Worm (Caenorhabditis elegans) whole organism, young adult: ENCODE results near the gene spe-51.
A peak's percentile ranks its signal among the peaks of the same experiment; 100 is the strongest.

Experiments used
- B0019.2 ChIP-seq: fragments of 200-800 bp; sonication (Bioruptor generic); conservative IDR thresholded peaks from 2 replicates; pipeline ENCODE4 v1.3.6; 2022; ENCODE audit warnings: missing genetic modification reagents, missing genetic modification characterization, missing compliant biosample characterization
- C17E4.6 ChIP-seq: fragments of 200-800 bp; sonication (Bioruptor generic); IDR thresholded peaks from 2 replicates; pipeline ENCODE4 v1.3.6; 2022; ENCODE audit warnings: missing genetic modification reagents, missing genetic modification characterization, missing compliant biosample characterization
- F23B12.7 ChIP-seq: sonication (generic microtip); optimal IDR thresholded peaks from 2 replicates; lab custom pipeline; 2017; ENCODE audit warnings: missing genetic modification characterization, mild to moderate bottlenecking, missing compliant biosample characterization, antibody characterized with exemption, moderate library complexity; ENCODE audit not compliant: insufficient read depth
- F33H1.4 ChIP-seq: fragments of 200-800 bp; sonication (Bioruptor generic); IDR thresholded peaks from 2 replicates; pipeline ENCODE4 v1.3.6; 2022; ENCODE audit warnings: missing genetic modification reagents, missing genetic modification characterization, missing compliant biosample characterization
- F49E8.2 ChIP-seq: sonication (generic microtip); optimal IDR thresholded peaks from 3 replicates; lab custom pipeline; 2017; ENCODE audit warnings: missing genetic modification characterization, mild to moderate bottlenecking, missing compliant biosample characterization, antibody characterized with exemption, moderate library complexity; ENCODE audit not compliant: insufficient read depth
- F52B5.7 ChIP-seq: sonication (generic microtip); optimal IDR thresholded peaks from 2 replicates; lab custom pipeline; 2016; ENCODE audit warnings: mild to moderate bottlenecking, missing genetic modification characterization, missing compliant biosample characterization
- F55B11.4 ChIP-seq: sonication (generic microtip); optimal IDR thresholded peaks from 2 replicates; lab custom pipeline; 2016; ENCODE audit warnings: missing compliant biosample characterization, missing genetic modification characterization, borderline replicate concordance; ENCODE audit not compliant: insufficient read depth
- F57A8.1 ChIP-seq: fragments of 200-800 bp; sonication (Bioruptor generic); optimal IDR thresholded peaks from 2 replicates; lab custom pipeline; 2018; ENCODE audit warnings: mild to moderate bottlenecking, missing genetic modification characterization, moderate library complexity, missing compliant biosample characterization
- T07F8.4 ChIP-seq: sonication (generic microtip); optimal IDR thresholded peaks from 2 replicates; lab custom pipeline; 2016; ENCODE audit warnings: mild to moderate bottlenecking, missing genetic modification characterization, moderate library complexity, missing compliant biosample characterization
- Y53G8AR.9 ChIP-seq: fragments of 200-800 bp; sonication (Bioruptor generic); conservative IDR thresholded peaks from 2 replicates; pipeline ENCODE4 v1.3.6; 2022; ENCODE audit warnings: missing genetic modification reagents, missing genetic modification characterization, missing compliant biosample characterization
- Y95B8A.8 ChIP-seq: fragments of 200-800 bp; sonication (Bioruptor generic); IDR thresholded peaks from 2 replicates; pipeline ENCODE4 v1.3.6; 2022; ENCODE audit warnings: missing genetic modification reagents, missing genetic modification characterization, missing compliant biosample characterization
- akir-1 ChIP-seq: fragments of 200-800 bp; sonication (Bioruptor generic); optimal IDR thresholded peaks from 2 replicates; lab custom pipeline; 2018; ENCODE audit warnings: mild to moderate bottlenecking, missing genetic modification characterization, moderate library complexity, missing compliant biosample characterization
- ama-1 ChIP-seq, 3 experiments: fragments of 150-350 bp in 1 of 3; sonication (generic microtip) in 2 of 3; optimal IDR thresholded peaks; 2 replicates each; lab custom pipeline; 2014 to 2018; ENCODE audit warnings: missing biosample characterization in 2 of 3, missing genetic modification characterization in 2 of 3, missing genetic modification reagents in 2 of 3
- atf-7 ChIP-seq: sonication (generic microtip); optimal IDR thresholded peaks from 2 replicates; lab custom pipeline; 2017; ENCODE audit warnings: mild to moderate bottlenecking, missing genetic modification characterization, missing compliant biosample characterization
- attf-6 ChIP-seq: fragments of 200-800 bp; sonication (Bioruptor generic); IDR thresholded peaks from 2 replicates; pipeline ENCODE4 v1.3.6; 2022; ENCODE audit warnings: missing genetic modification reagents, missing genetic modification characterization, missing compliant biosample characterization
- bed-1 ChIP-seq: fragments of 200-800 bp; sonication (Bioruptor generic); IDR thresholded peaks from 2 replicates; pipeline ENCODE4 v1.3.6; 2022; ENCODE audit warnings: missing genetic modification reagents, missing genetic modification characterization, missing compliant biosample characterization
- bed-2 ChIP-seq: fragments of 200-800 bp; sonication (Bioruptor generic); IDR thresholded peaks from 2 replicates; pipeline ENCODE4 v1.3.6; 2022; ENCODE audit warnings: missing genetic modification reagents, missing genetic modification characterization, missing compliant biosample characterization
- ceh-100 ChIP-seq: fragments of 200-800 bp; sonication (Bioruptor generic); IDR thresholded peaks from 2 replicates; pipeline ENCODE4 v1.3.6; 2022; ENCODE audit warnings: missing genetic modification reagents, missing genetic modification characterization, missing compliant biosample characterization
- ceh-58 ChIP-seq: fragments of 200-800 bp; sonication (Bioruptor generic); IDR thresholded peaks from 2 replicates; pipeline ENCODE4 v1.3.6; 2022; ENCODE audit warnings: missing genetic modification characterization, missing compliant biosample characterization
- ceh-79 ChIP-seq: sonication (generic microtip); optimal IDR thresholded peaks from 2 replicates; lab custom pipeline; 2017; ENCODE audit warnings: mild to moderate bottlenecking, missing genetic modification characterization, missing compliant biosample characterization
- egrh-3 ChIP-seq: fragments of 200-800 bp; sonication (Bioruptor generic); IDR thresholded peaks from 2 replicates; pipeline ENCODE4 v1.3.6; 2022; ENCODE audit warnings: missing genetic modification reagents, missing genetic modification characterization, missing compliant biosample characterization
- ekl-4 ChIP-seq: fragments of 200-800 bp; sonication (Bioruptor generic); IDR thresholded peaks from 2 replicates; pipeline ENCODE4 v1.3.6; 2022; ENCODE audit warnings: missing genetic modification reagents, missing genetic modification characterization, missing compliant biosample characterization
- hsf-1 ChIP-seq: fragments of 200-800 bp; sonication (Bioruptor generic); IDR thresholded peaks from 2 replicates; pipeline ENCODE4 v1.3.6; 2022; ENCODE audit warnings: missing genetic modification reagents, missing genetic modification characterization, missing compliant biosample characterization
- let-526 ChIP-seq: fragments of 200-800 bp; sonication (Bioruptor generic); IDR thresholded peaks from 2 replicates; pipeline ENCODE4 v1.3.6; 2022; ENCODE audit warnings: missing genetic modification reagents, missing genetic modification characterization, missing compliant biosample characterization
- let-607 ChIP-seq, 2 experiments: fragments of 200-800 bp in 1 of 2; sonication (Bioruptor generic) in 1 of 2; sonication (generic microtip) in 1 of 2; optimal IDR thresholded peaks; 2 replicates each; lab custom pipeline; 2016 to 2018; ENCODE audit warnings: mild to moderate bottlenecking in 2 of 2, missing compliant biosample characterization in 2 of 2, missing genetic modification characterization in 2 of 2, moderate library complexity in 2 of 2, missing genotype in 1 of 2
- madf-10 ChIP-seq: sonication (generic microtip); optimal IDR thresholded peaks from 2 replicates; lab custom pipeline; 2016; ENCODE audit warnings: mild to moderate bottlenecking, missing genetic modification characterization, missing compliant biosample characterization
- madf-6 ChIP-seq: fragments of 200-800 bp; sonication (Bioruptor generic); IDR thresholded peaks from 2 replicates; pipeline ENCODE4 v1.3.6; 2022; ENCODE audit warnings: missing genetic modification reagents, missing genetic modification characterization, missing compliant biosample characterization
- mcd-1 ChIP-seq: fragments of 200-800 bp; sonication (Bioruptor generic); IDR thresholded peaks from 2 replicates; pipeline ENCODE4 v1.3.6; 2022; ENCODE audit warnings: missing genetic modification reagents, missing genetic modification characterization, missing compliant biosample characterization
- nfyb-1 ChIP-seq: fragments of 200-800 bp; sonication (Bioruptor generic); IDR thresholded peaks from 2 replicates; pipeline ENCODE4 v1.3.6; 2022; ENCODE audit warnings: missing genetic modification reagents, missing genetic modification characterization, missing compliant biosample characterization
- rpc-1 ChIP-seq, 2 experiments: fragments of 150-350 bp in 1 of 2; sonication (generic microtip) in 1 of 2; optimal IDR thresholded peaks; 2 replicates each; lab custom pipeline; 2014 to 2018; ENCODE audit warnings: missing biosample characterization in 1 of 2, missing genetic modification characterization in 1 of 2, missing genetic modification reagents in 1 of 2, missing genotype in 1 of 2
- snpc-1.1 ChIP-seq: sonication (generic microtip); optimal IDR thresholded peaks from 2 replicates; lab custom pipeline; 2017; ENCODE audit warnings: missing genetic modification characterization, mild to moderate bottlenecking, missing compliant biosample characterization, antibody characterized with exemption, moderate library complexity, missing genotype, missing genetic modification reagents; ENCODE audit not compliant: insufficient read depth
- snpc-3.4 ChIP-seq: sonication (generic microtip); optimal IDR thresholded peaks from 2 replicates; lab custom pipeline; 2017; ENCODE audit warnings: missing genetic modification characterization, mild to moderate bottlenecking, missing compliant biosample characterization, antibody characterized with exemption, moderate library complexity, missing genotype, missing genetic modification reagents
- snpc-4 ChIP-seq, 5 experiments: fragments of 150-350 bp in 1 of 5; sonication (generic microtip) in 4 of 5; optimal IDR thresholded peaks; 2 replicates each; lab custom pipeline; 2014 to 2018; ENCODE audit warnings: missing genetic modification characterization in 5 of 5, missing biosample characterization in 3 of 5, antibody characterized with exemption in 2 of 5, mild to moderate bottlenecking in 2 of 5, missing compliant biosample characterization in 2 of 5, missing genotype in 2 of 5, moderate library complexity in 2 of 5, missing genetic modification reagents in 1 of 5
- unc-130 ChIP-seq: sonication (generic microtip); optimal IDR thresholded peaks from 2 replicates; lab custom pipeline; 2016; ENCODE audit warnings: missing genetic modification reagents, missing genetic modification characterization, missing compliant biosample characterization
- unc-62 ChIP-seq: fragments of 150-350 bp; optimal IDR thresholded peaks from 2 replicates; lab custom pipeline; 2014; ENCODE audit warnings: missing biosample characterization, missing genetic modification reagents, missing genetic modification characterization
- zfh-2 ChIP-seq: fragments of 200-800 bp; sonication (Bioruptor generic); conservative IDR thresholded peaks from 2 replicates; pipeline ENCODE4 v1.3.6; 2022; ENCODE audit warnings: missing genetic modification reagents, missing genetic modification characterization, missing compliant biosample characterization
- zim-3 ChIP-seq: sonication (generic microtip); optimal IDR thresholded peaks from 2 replicates; lab custom pipeline; 2017; ENCODE audit warnings: mild to moderate bottlenecking, missing genetic modification characterization, moderate library complexity, missing compliant biosample characterization
- ztf-18 ChIP-seq: sonication (generic microtip); optimal IDR thresholded peaks from 2 replicates; lab custom pipeline; 2016; ENCODE audit warnings: missing genotype, mild to moderate bottlenecking, missing genetic modification characterization, missing compliant biosample characterization
- ztf-22 ChIP-seq: fragments of 200-800 bp; sonication (Bioruptor generic); optimal IDR thresholded peaks from 2 replicates; lab custom pipeline; 2018; ENCODE audit warnings: mild to moderate bottlenecking, missing genetic modification characterization, moderate library complexity, missing compliant biosample characterization
- ztf-26 ChIP-seq: sonication (generic microtip); optimal IDR thresholded peaks from 2 replicates; lab custom pipeline; 2017; ENCODE audit warnings: missing genetic modification characterization, missing compliant biosample characterization
- ztf-28 ChIP-seq: fragments of 200-800 bp; sonication (Bioruptor generic); IDR thresholded peaks from 2 replicates; pipeline ENCODE4 v1.3.6; 2022; ENCODE audit warnings: missing genetic modification reagents, missing genetic modification characterization, missing compliant biosample characterization

The spe-51 gene

ce11 chrIV:4659277-4659676 lies 33.3 kb upstream of the spe-51 start, which contains the start of gene mrps-21:
mrps-21 (minus strand) TSS chrIV:4659517.
- no peak for TF ChIP-seq Y95B8A.8 (GFP tag; lab: Robert Waterston, UW)
- peak; percentile 1 for TF ChIP-seq snpc-4 (GFP tag; optimal IDR thresholded peaks at IDR 0.05; lab: Kevin White, UChicago)
- TF ChIP-seq snpc-4 (tag; optimal IDR thresholded peaks at IDR 0.05; lab: Kevin White, UChicago): no peak
- 0 out of 2 replicates have a peak, but pooled peaks have one; percentile 35 for TF ChIP-seq Y53G8AR.9
- TF ChIP-seq B0019.2 (GFP tag; lab: Robert Waterston, UW): no peak
- TF ChIP-seq mcd-1 (GFP tag; lab: Robert Waterston, UW): no peak
- TF ChIP-seq hsf-1 (GFP tag; lab: Robert Waterston, UW): no peak
- peak; percentile 41; the same call in 1 of the 2 replicates for TF ChIP-seq madf-6 (GFP tag; lab: Robert Waterston, UW)
- TF ChIP-seq snpc-3.4 (tag; lab: Kevin White, UChicago): peak; percentile 16
- TF ChIP-seq let-526: no peak
- TF ChIP-seq ceh-100 (GFP tag; lab: Robert Waterston, UW): peak; percentile 60
- no peak for TF ChIP-seq atf-7 (tag; lab: Kevin White, UChicago)
- TF ChIP-seq bed-2: no peak
- TF ChIP-seq F49E8.2 (tag; lab: Kevin White, UChicago): no peak
- TF ChIP-seq F52B5.7: no peak
- 0 out of 2 replicates have a peak, but pooled peaks have one; percentile 31 for TF ChIP-seq nfyb-1 (GFP tag; lab: Robert Waterston, UW)
- TF ChIP-seq ceh-58 (GFP tag; lab: Robert Waterston, UW): no peak
- peak; percentile 16 for TF ChIP-seq ama-1 (optimal IDR thresholded peaks at IDR 0.05; lab: Kevin White, UChicago)
- TF ChIP-seq ama-1 (GFP tag; optimal IDR thresholded peaks at IDR 0.05; lab: Kevin White, UChicago): no peak
- TF ChIP-seq ztf-22 (GFP tag; lab: Kevin White, UChicago): no peak
- TF ChIP-seq ztf-26 (tag; lab: Kevin White, UChicago): no peak
- TF ChIP-seq, all 124 proteins: peak for 7

ce11 chrIV:4660151-4661041 lies 32.2 kb upstream of the spe-51 start, which contains the start of the genes F29B9.11 and jmjd-1.2:
F29B9.11 (minus strand) TSS chrIV:4660201.
jmjd-1.2 (plus strand) TSS chrIV:4660991.
- TF ChIP-seq hsf-1 (GFP tag; lab: Robert Waterston, UW) (peak; percentile 75), unc-130 (GFP tag; lab: Kevin White, UChicago) (peak; percentile 94), unc-62 (GFP tag; lab: Kevin White, UChicago) (no peak), F57A8.1 (GFP tag; lab: Kevin White, UChicago) (no peak), C17E4.6 (peak; percentile 82; the same call in 1 of the 2 replicates), F23B12.7 (tag; lab: Kevin White, UChicago) (peak; percentile 0), T07F8.4 (peak; percentile 6), attf-6 (GFP tag; lab: Robert Waterston, UW) (no peak), snpc-4 (GFP tag; optimal IDR thresholded peaks at IDR 0.05; lab: Kevin White, UChicago) (peak; percentile 51), snpc-4 (tag; optimal IDR thresholded peaks at IDR 0.05; lab: Kevin White, UChicago) (peak; percentile 14 to 83 (median 77)), bed-1 (GFP tag; lab: Robert Waterston, UW) (no peak), akir-1 (GFP tag; lab: Kevin White, UChicago) (peak; percentile 85), zfh-2 (peak; percentile 76; the same call in 1 of the 2 replicates), let-607 (tag; optimal IDR thresholded peaks at IDR 0.05; lab: Kevin White, UChicago) (peak; percentile 54 to 81), F55B11.4 (tag; lab: Kevin White, UChicago) (no peak), ceh-100 (GFP tag; lab: Robert Waterston, UW) (peak; percentile 99), nfyb-1 (GFP tag; lab: Robert Waterston, UW) (peak; percentile 89), zim-3 (peak; percentile 54), ekl-4 (peak; percentile 79), egrh-3 (GFP tag; lab: Robert Waterston, UW) (peak; percentile 72), ceh-79 (tag; lab: Kevin White, UChicago) (no peak), snpc-1.1 (no peak), rpc-1 (optimal IDR thresholded peaks at IDR 0.05; lab: Kevin White, UChicago) (no peak), rpc-1 (tag; optimal IDR thresholded peaks at IDR 0.05; lab: Kevin White, UChicago) (no peak), F49E8.2 (tag; lab: Kevin White, UChicago) (peak; percentile 26), F33H1.4 (peak; percentile 97), ztf-18 (tag; lab: Kevin White, UChicago) (peak; percentile 82), madf-10 (tag; lab: Kevin White, UChicago) (peak; percentile 86), ztf-28 (GFP tag; lab: Robert Waterston, UW) (peak; percentile 88; the same call in 1 of the 2 replicates), mcd-1 (GFP tag; lab: Robert Waterston, UW) (peak; percentile 90)
